Fruit fly (Drosophila melanogaster) whole organism, embryonic: ENCODE measurements around the gene CG10431.

Experiments
- Bteb2 ChIP-seq: fragments of 200-800 bp; sonication (Bioruptor generic); optimal IDR thresholded peaks from 2 replicates; lab custom pipeline; 2016; ENCODE audit warnings: missing biosample characterization, missing genetic modification characterization
- C15 ChIP-seq: fragments of 200-800 bp; sonication (Bioruptor generic); IDR thresholded peaks from 3 replicates; pipeline ENCODE4 v1.3.6; 2022; ENCODE audit warnings: missing biosample characterization, missing genetic modification characterization
- CG10321 ChIP-seq: fragments of 200-800 bp; sonication (Bioruptor generic); IDR thresholded peaks from 2 replicates; pipeline ENCODE4 v1.3.6; 2022; ENCODE audit warnings: missing biosample characterization, missing genetic modification characterization
- CG10366 ChIP-seq: fragments of 200-800 bp; sonication (Bioruptor generic); IDR thresholded peaks from 2 replicates; pipeline ENCODE4 v1.3.6; 2022; ENCODE audit warnings: missing biosample characterization, missing genetic modification characterization
- CG10543 ChIP-seq: fragments of 200-800 bp; sonication (Bioruptor generic); optimal IDR thresholded peaks from 3 replicates; lab custom pipeline; 2017; ENCODE audit warnings: missing biosample characterization, mild to moderate bottlenecking, missing genetic modification characterization, moderate library complexity
- CG11085 ChIP-seq: fragments of 200-800 bp; sonication (Bioruptor generic); IDR thresholded peaks from 2 replicates; pipeline ENCODE4 v1.3.6; 2022; ENCODE audit warnings: missing biosample characterization, missing genetic modification characterization
- CG11456 ChIP-seq: fragments of 200-800 bp; sonication (Bioruptor generic); IDR thresholded peaks from 3 replicates; pipeline ENCODE4 v1.3.6; 2022; ENCODE audit warnings: missing biosample characterization, missing genetic modification characterization
- CG12219 ChIP-seq: fragments of 200-800 bp; sonication (Bioruptor generic); optimal IDR thresholded peaks from 3 replicates; lab custom pipeline; 2018; ENCODE audit warnings: missing biosample characterization, mild to moderate bottlenecking, missing genetic modification characterization
- CG12391 ChIP-seq: fragments of 200-800 bp; sonication (Bioruptor generic); optimal IDR thresholded peaks from 3 replicates; lab custom pipeline; 2018; ENCODE audit warnings: missing biosample characterization, mild to moderate bottlenecking, missing genetic modification characterization, moderate library complexity
- CG13775 ChIP-seq: fragments of 200-800 bp; sonication (Bioruptor generic); optimal IDR thresholded peaks from 3 replicates; lab custom pipeline; 2017; ENCODE audit warnings: missing biosample characterization, mild to moderate bottlenecking, missing genetic modification characterization
- CG14667 ChIP-seq: fragments of 200-800 bp; sonication (Bioruptor generic); IDR thresholded peaks from 2 replicates; pipeline ENCODE4 v1.3.6; 2022; ENCODE audit warnings: missing biosample characterization, missing genetic modification characterization
- CG17328 ChIP-seq: fragments of 200-800 bp; sonication (Bioruptor generic); IDR thresholded peaks from 2 replicates; pipeline ENCODE4 v1.3.6; 2022; ENCODE audit warnings: missing biosample characterization, missing genetic modification characterization
- CG17361 ChIP-seq: fragments of 200-800 bp; sonication (Bioruptor generic); IDR thresholded peaks from 3 replicates; pipeline ENCODE4 v1.3.6; 2022; ENCODE audit warnings: missing biosample characterization, missing genetic modification characterization
- CG18011 ChIP-seq: fragments of 200-800 bp; sonication (Bioruptor generic); optimal IDR thresholded peaks from 2 replicates; lab custom pipeline; 2017; ENCODE audit warnings: missing biosample characterization, missing genetic modification characterization, mild to moderate bottlenecking, moderate library complexity, missing genotype
- CG18262 ChIP-seq: fragments of 200-800 bp; optimal IDR thresholded peaks from 3 replicates; lab custom pipeline; 2019; ENCODE audit warnings: missing biosample characterization, mild to moderate bottlenecking, missing genetic modification characterization, moderate library complexity
- CG18764 ChIP-seq: fragments of 200-800 bp; sonication (Bioruptor generic); optimal IDR thresholded peaks from 3 replicates; lab custom pipeline; 2016; ENCODE audit warnings: missing biosample characterization, missing genetic modification characterization
- CG2199 ChIP-seq: fragments of 200-800 bp; sonication (Bioruptor generic); IDR thresholded peaks from 3 replicates; pipeline ENCODE4 v1.3.6; 2022; ENCODE audit warnings: missing biosample characterization, missing genetic modification characterization
- CG2678 ChIP-seq: fragments of 200-800 bp; sonication (Bioruptor generic); optimal IDR thresholded peaks from 3 replicates; lab custom pipeline; 2019; ENCODE audit warnings: missing biosample characterization, mild to moderate bottlenecking, missing genetic modification characterization, moderate library complexity
- CG31441 ChIP-seq: fragments of 200-800 bp; sonication (Bioruptor generic); IDR thresholded peaks from 2 replicates; pipeline ENCODE4 v1.3.6; 2022; ENCODE audit warnings: missing biosample characterization, missing genetic modification characterization
- CG32767 ChIP-seq: fragments of 200-800 bp; sonication (Bioruptor generic); IDR thresholded peaks from 2 replicates; pipeline ENCODE4 v1.3.6; 2022; ENCODE audit warnings: missing biosample characterization, missing genetic modification characterization
- CG34376 ChIP-seq: fragments of 200-800 bp; sonication (Bioruptor generic); optimal IDR thresholded peaks from 2 replicates; lab custom pipeline; 2018; ENCODE audit warnings: missing biosample characterization, mild to moderate bottlenecking, missing genetic modification characterization
- CG43689 ChIP-seq: fragments of 200-800 bp; sonication (Bioruptor generic); IDR thresholded peaks from 2 replicates; pipeline ENCODE4 v1.3.6; 2022; ENCODE audit warnings: missing biosample characterization, missing genetic modification characterization
- CG6654 ChIP-seq: fragments of 200-800 bp; sonication (Bioruptor generic); optimal IDR thresholded peaks from 2 replicates; lab custom pipeline; 2017; ENCODE audit warnings: missing biosample characterization, mild to moderate bottlenecking, missing genetic modification characterization
- CG7745 ChIP-seq: fragments of 200-800 bp; sonication (Bioruptor generic); optimal IDR thresholded peaks from 2 replicates; lab custom pipeline; 2018; ENCODE audit warnings: missing biosample characterization, mild to moderate bottlenecking, missing genetic modification characterization, moderate library complexity
- CG9437 ChIP-seq: fragments of 200-800 bp; sonication (Bioruptor generic); optimal IDR thresholded peaks from 2 replicates; lab custom pipeline; 2018; ENCODE audit warnings: missing biosample characterization, mild to moderate bottlenecking, missing genetic modification characterization
- CG9817 ChIP-seq: fragments of 200-800 bp; sonication (Bioruptor generic); optimal IDR thresholded peaks from 2 replicates; lab custom pipeline; 2018; ENCODE audit warnings: missing biosample characterization, mild to moderate bottlenecking, missing genetic modification characterization, moderate library complexity
- CG9932 ChIP-seq: fragments of 200-800 bp; sonication (Bioruptor generic); IDR thresholded peaks from 2 replicates; pipeline ENCODE4 v1.3.6; 2022; ENCODE audit warnings: missing biosample characterization, missing genetic modification characterization
- CoRest ChIP-seq: fragments of 200-800 bp; sonication (Bioruptor generic); optimal IDR thresholded peaks from 3 replicates; lab custom pipeline; 2018; ENCODE audit warnings: missing biosample characterization, mild to moderate bottlenecking, missing genetic modification characterization, moderate library complexity
- CrebB ChIP-seq: fragments of 200-800 bp; sonication (Bioruptor generic); optimal IDR thresholded peaks from 3 replicates; lab custom pipeline; 2018; ENCODE audit warnings: missing biosample characterization, mild to moderate bottlenecking, missing genetic modification characterization
- D19A ChIP-seq: fragments of 200-800 bp; optimal IDR thresholded peaks from 3 replicates; lab custom pipeline; 2019; ENCODE audit warnings: missing biosample characterization, mild to moderate bottlenecking, missing genetic modification characterization, moderate library complexity
- Dbx ChIP-seq: fragments of 200-800 bp; sonication (Bioruptor generic); IDR thresholded peaks from 3 replicates; pipeline ENCODE4 v1.3.6; 2022; ENCODE audit warnings: missing biosample characterization, missing genetic modification characterization
- Nf-YA ChIP-seq: fragments of 200-800 bp; sonication (Bioruptor generic); IDR thresholded peaks from 2 replicates; pipeline ENCODE4 v1.3.6; 2022; ENCODE audit warnings: missing biosample characterization, missing genetic modification characterization
- Six4 ChIP-seq: fragments of 200-800 bp; sonication (Bioruptor generic); optimal IDR thresholded peaks from 2 replicates; lab custom pipeline; 2016; ENCODE audit warnings: missing biosample characterization, missing genetic modification characterization
- Sox100B ChIP-seq: fragments of 200-800 bp; sonication (Bioruptor generic); optimal IDR thresholded peaks from 3 replicates; lab custom pipeline; 2018; ENCODE audit warnings: missing biosample characterization, mild to moderate bottlenecking, missing genetic modification characterization
- Sox102F ChIP-seq: fragments of 200-800 bp; sonication (Bioruptor generic); optimal IDR thresholded peaks from 2 replicates; lab custom pipeline; 2018; ENCODE audit warnings: missing biosample characterization, mild to moderate bottlenecking, missing genetic modification characterization, moderate library complexity
- Ssrp ChIP-seq: fragments of 200-800 bp; sonication (Bioruptor generic); optimal IDR thresholded peaks from 2 replicates; lab custom pipeline; 2018; ENCODE audit warnings: missing biosample characterization, mild to moderate bottlenecking, missing genetic modification characterization, moderate library complexity
- Stat92E ChIP-seq, 3 experiments: fragments of >200 bp in 2 of 3; fragments of 200-800 bp in 1 of 3; sonication (Bioruptor generic) in 1 of 3; optimal IDR thresholded peaks; 2 replicates each; lab custom pipeline; 2017 to 2019; ENCODE audit warnings: missing biosample characterization in 3 of 3, missing genetic modification characterization in 3 of 3, mild to moderate bottlenecking in 1 of 3, moderate library complexity in 1 of 3
- al ChIP-seq: fragments of 200-800 bp; sonication (Bioruptor generic); IDR thresholded peaks from 2 replicates; pipeline ENCODE4 v1.3.6; 2022; ENCODE audit warnings: missing biosample characterization, missing genetic modification characterization
- btn ChIP-seq: fragments of 200-800 bp; sonication (Bioruptor generic); optimal IDR thresholded peaks from 2 replicates; lab custom pipeline; 2016; ENCODE audit warnings: missing biosample characterization, missing genetic modification characterization
- crp ChIP-seq, 2 experiments: fragments of 200-800 bp; sonication (Bioruptor generic); optimal IDR thresholded peaks; 2 replicates in 1 of 2; 3 replicates in 1 of 2; lab custom pipeline; 2017; ENCODE audit warnings: missing biosample characterization in 2 of 2, missing genetic modification characterization in 2 of 2, mild to moderate bottlenecking in 1 of 2, moderate library complexity in 1 of 2
- dysf ChIP-seq: fragments of 200-800 bp; sonication (Bioruptor generic); IDR thresholded peaks from 3 replicates; pipeline ENCODE4 v1.3.6; 2022; ENCODE audit warnings: missing biosample characterization, missing genetic modification characterization
- gem ChIP-seq: fragments of 200-800 bp; sonication (Bioruptor generic); optimal IDR thresholded peaks from 2 replicates; lab custom pipeline; 2019; ENCODE audit warnings: missing biosample characterization, mild to moderate bottlenecking, missing genetic modification characterization, moderate library complexity
- lbe ChIP-seq: fragments of 200-800 bp; sonication (Bioruptor generic); optimal IDR thresholded peaks from 2 replicates; lab custom pipeline; 2016; ENCODE audit warnings: missing biosample characterization, mild to moderate bottlenecking, missing genetic modification characterization
- nerfin-2 ChIP-seq: fragments of 200-800 bp; sonication (Bioruptor generic); IDR thresholded peaks from 2 replicates; pipeline ENCODE4 v1.3.6; 2022; ENCODE audit warnings: missing biosample characterization, missing genetic modification characterization; ENCODE audit not compliant: partially characterized antibody
- oc ChIP-seq: fragments of 200-800 bp; sonication (Bioruptor generic); optimal IDR thresholded peaks from 2 replicates; lab custom pipeline; 2018; ENCODE audit warnings: missing biosample characterization, mild to moderate bottlenecking, missing genetic modification characterization, moderate library complexity
- pros ChIP-seq: fragments of 200-800 bp; sonication (Bioruptor generic); optimal IDR thresholded peaks from 3 replicates; lab custom pipeline; 2019; ENCODE audit warnings: missing biosample characterization, mild to moderate bottlenecking, missing genetic modification characterization, moderate library complexity
- pum ChIP-seq: fragments of 200-800 bp; sonication (Bioruptor generic); optimal IDR thresholded peaks from 2 replicates; lab custom pipeline; 2016; ENCODE audit warnings: missing biosample characterization, missing genetic modification characterization
- run ChIP-seq: fragments of 200-800 bp; sonication (Bioruptor generic); optimal IDR thresholded peaks from 3 replicates; lab custom pipeline; 2018; ENCODE audit warnings: missing biosample characterization, mild to moderate bottlenecking, missing genetic modification characterization
- sens-2 ChIP-seq: fragments of 200-800 bp; sonication (Bioruptor generic); IDR thresholded peaks from 2 replicates; pipeline ENCODE4 v1.3.6; 2022; ENCODE audit warnings: missing biosample characterization, missing genetic modification characterization
- toy ChIP-seq: fragments of 200-800 bp; sonication (Bioruptor generic); IDR thresholded peaks from 2 replicates; pipeline ENCODE4 v1.3.6; 2022; ENCODE audit warnings: missing biosample characterization, missing genetic modification characterization

CG10431 gene

DNA sequence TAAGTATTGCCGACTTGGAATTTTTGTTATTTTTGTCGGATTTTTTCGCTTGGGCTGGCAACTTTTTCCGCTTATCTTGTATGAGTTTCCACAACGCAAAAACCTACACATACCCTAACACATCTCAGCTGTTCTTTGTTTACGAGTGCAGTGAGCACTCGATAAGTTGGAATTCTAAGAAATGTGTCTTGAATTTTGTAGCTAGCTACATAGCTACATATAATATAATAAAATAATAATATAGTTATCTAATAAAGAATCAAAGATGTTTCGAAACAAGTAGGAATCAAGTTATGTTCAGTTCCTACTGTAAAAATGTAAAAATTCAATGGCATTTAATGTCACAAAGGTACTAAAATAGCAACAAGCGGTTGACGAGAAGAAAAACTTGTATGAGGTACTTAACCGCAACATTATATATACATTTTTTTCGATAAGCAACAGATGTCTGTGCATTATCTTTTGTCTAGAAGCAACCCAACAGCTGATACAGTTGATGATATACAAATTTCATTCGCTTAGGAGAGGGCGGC is 17.3 kb upstream of the CG10431 start, which contains the start of gene Bhmt (continued):
- TF ChIP-seq CG12219 (GFP tag; lab: Kevin White, UChicago) = peak; percentile 14
- TF ChIP-seq CG18262 (tag; lab: Kevin White, UChicago) = peak; percentile 68
- TF ChIP-seq CG9437 = peak; percentile 35
- no peak for TF ChIP-seq btn
- TF ChIP-seq CoRest (tag; lab: Kevin White, UChicago) = peak; percentile 76
- TF ChIP-seq CG9817 (tag; lab: Kevin White, UChicago) = peak; percentile 24
- peak; percentile 38 for TF ChIP-seq CrebB
- TF ChIP-seq D19A (tag; lab: Kevin White, UChicago) = peak; percentile 81
- TF ChIP-seq CG2199 (GFP tag; lab: Robert Waterston, UW) = no peak
- TF ChIP-seq Stat92E (GFP tag; optimal IDR thresholded peaks at IDR 0.05; lab: Kevin White, UChicago) = no peak
- TF ChIP-seq CG11456 = peak; percentile 75
- no peak; the same call in none of the 2 replicates for TF ChIP-seq CG31441
- TF ChIP-seq oc (tag; lab: Kevin White, UChicago) = no peak
- peak; percentile 74 for TF ChIP-seq CG17361
- peak; percentile 65 for TF ChIP-seq CG12391 (tag; lab: Kevin White, UChicago)
- peak; percentile 80 for TF ChIP-seq dysf (GFP tag; lab: Robert Waterston, UW)
- TF ChIP-seq CG10543 (GFP tag; lab: Kevin White, UChicago) = peak; percentile 76
- peak; percentile 42 for TF ChIP-seq Ssrp (tag; lab: Kevin White, UChicago)
- TF ChIP-seq CG13775 (GFP tag; lab: Kevin White, UChicago) = peak; percentile 51
- peak; percentile 62 for TF ChIP-seq Sox102F
- TF ChIP-seq CG7745 (tag; lab: Kevin White, UChicago) = no peak
- TF ChIP-seq CG10366 (GFP tag; lab: Robert Waterston, UW) = 0 out of 2 replicates have a peak, but pooled peaks have one; percentile 47
- TF ChIP-seq C15 (GFP tag; lab: Robert Waterston, UW) = 0 out of 3 replicates have a peak, but pooled peaks have one; percentile 48
- peak; percentile 31 for TF ChIP-seq Six4
- 0 out of 2 replicates have a peak, but pooled peaks have one; percentile 46 for TF ChIP-seq CG32767 (GFP tag; lab: Robert Waterston, UW)
- no peak for TF ChIP-seq pros (GFP tag; lab: Kevin White, UChicago)
- peak; percentile 78; the same call in 2 of the 3 replicates for TF ChIP-seq Dbx (GFP tag; lab: Robert Waterston, UW)
- peak; percentile 56 for TF ChIP-seq CG14667
- peak; percentile 56 for TF ChIP-seq Sox100B
- TF ChIP-seq gem = peak; percentile 78
- TF ChIP-seq CG43689 (GFP tag; lab: Robert Waterston, UW) = no peak
- TF ChIP-seq CG6654 = no peak
- TF ChIP-seq toy (GFP tag; lab: Robert Waterston, UW) = peak; percentile 40; the same call in 1 of the 2 replicates
- no peak for TF ChIP-seq Nf-YA (GFP tag; lab: Robert Waterston, UW)
- TF ChIP-seq CG2678 = peak; percentile 88
- TF ChIP-seq sens-2 (GFP tag; lab: Robert Waterston, UW) = no peak
- no peak for TF ChIP-seq nerfin-2 (GFP tag; lab: Robert Waterston, UW)
- peak; percentile 74 for TF ChIP-seq al (GFP tag; lab: Robert Waterston, UW)
- peak; percentile 55; the same call in 1 of the 2 replicates for TF ChIP-seq CG11085 (GFP tag; lab: Robert Waterston, UW)
- no peak for TF ChIP-seq CG10321 (GFP tag; lab: Robert Waterston, UW)
- TF ChIP-seq CG34376 = peak; percentile 43
- peak; percentile 21 for TF ChIP-seq run
- no peak for TF ChIP-seq pum (GFP tag; lab: Kevin White, UChicago)
- TF ChIP-seq lbe = peak; percentile 88
- peak; percentile 27 for TF ChIP-seq CG18011
- TF ChIP-seq CG17328 (GFP tag; lab: Robert Waterston, UW) = peak; percentile 66
- peak; percentile 14 for TF ChIP-seq CG18764
- TF ChIP-seq Bteb2 = no peak
- peak in 1 of 2 experiments; percentile 77 for TF ChIP-seq crp (GFP tag; optimal IDR thresholded peaks at IDR 0.05; lab: Kevin White, UChicago)
- TF ChIP-seq CG9932 (GFP tag; lab: Robert Waterston, UW) = peak; percentile 69
